Fruit fly (Drosophila melanogaster) Kc167 (cell line): ENCODE data around the gene CG15399.

Source experiments
- Myc ChIP-seq: fragments of >200 bp; optimal IDR thresholded peaks from 2 replicates; lab custom pipeline; 2017; ENCODE audit warnings: missing external identifiers
- insv ChIP-seq: fragments of >200 bp; optimal IDR thresholded peaks from 3 replicates; lab custom pipeline; 2018; ENCODE audit warnings: missing external identifiers
- psq ChIP-seq: fragments of >200 bp; optimal IDR thresholded peaks from 2 replicates; lab custom pipeline; 2017; ENCODE audit warnings: missing external identifiers
- ttk ChIP-seq: sonication (Bioruptor generic); optimal IDR thresholded peaks from 2 replicates; lab custom pipeline; 2017; ENCODE audit warnings: missing external identifiers

DNA sequence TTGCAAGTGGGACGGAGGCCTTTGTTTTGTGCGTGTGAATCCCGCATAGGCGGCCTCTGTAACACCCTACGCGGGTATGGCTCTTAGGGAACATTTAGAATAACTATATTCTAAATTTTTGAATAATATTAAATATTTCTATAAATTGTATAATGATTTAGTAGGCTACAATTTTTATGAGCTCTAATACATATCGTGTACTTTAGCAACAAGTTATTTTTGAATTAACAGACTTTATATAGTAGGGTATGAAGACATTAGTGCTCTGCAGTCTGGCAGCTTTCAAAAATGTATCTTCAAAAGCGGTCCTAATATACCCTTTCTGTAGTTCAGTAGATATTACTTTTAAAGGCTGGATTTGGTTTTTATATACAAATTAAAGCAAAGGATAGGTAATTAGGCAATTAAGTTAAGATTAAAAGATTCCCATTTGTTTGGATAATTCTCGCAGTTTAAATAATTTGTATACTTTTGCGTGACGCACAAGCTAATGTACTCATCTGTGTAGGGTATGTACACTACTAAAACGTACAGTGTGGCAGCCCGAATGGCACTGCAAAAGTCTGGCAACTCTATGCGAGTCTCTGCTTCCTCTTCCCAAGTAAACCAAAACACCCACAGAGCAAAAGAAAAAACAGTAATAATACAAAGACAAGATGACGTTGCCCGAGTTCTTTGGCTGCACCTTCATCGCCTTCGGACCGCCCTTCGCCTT, 5.8 kb downstream of the CG15399 start, which contains the start of the genes Snx21 and aph-1:
- no peak for TF ChIP-seq ttk (lab: Kevin White, UChicago)
- TF ChIP-seq Myc (lab: Kevin White, UChicago) = no peak
- TF ChIP-seq psq = no peak
- TF ChIP-seq insv (lab: Kevin White, UChicago) = no peak
